Fruit fly (Drosophila melanogaster) whole organism, larva: ENCODE measurements around the gene CG33293.
A peak's percentile ranks its signal among the peaks of the same experiment; 100 is the strongest.

ENCODE experiments used
- noc ChIP-seq: fragments of 200-800 bp; sonication (Bioruptor generic); optimal IDR thresholded peaks from 3 replicates; lab custom pipeline; 2019; ENCODE audit warnings: missing biosample characterization, mild to moderate bottlenecking, missing genetic modification characterization, moderate library complexity

CG33293 gene

DNA sequence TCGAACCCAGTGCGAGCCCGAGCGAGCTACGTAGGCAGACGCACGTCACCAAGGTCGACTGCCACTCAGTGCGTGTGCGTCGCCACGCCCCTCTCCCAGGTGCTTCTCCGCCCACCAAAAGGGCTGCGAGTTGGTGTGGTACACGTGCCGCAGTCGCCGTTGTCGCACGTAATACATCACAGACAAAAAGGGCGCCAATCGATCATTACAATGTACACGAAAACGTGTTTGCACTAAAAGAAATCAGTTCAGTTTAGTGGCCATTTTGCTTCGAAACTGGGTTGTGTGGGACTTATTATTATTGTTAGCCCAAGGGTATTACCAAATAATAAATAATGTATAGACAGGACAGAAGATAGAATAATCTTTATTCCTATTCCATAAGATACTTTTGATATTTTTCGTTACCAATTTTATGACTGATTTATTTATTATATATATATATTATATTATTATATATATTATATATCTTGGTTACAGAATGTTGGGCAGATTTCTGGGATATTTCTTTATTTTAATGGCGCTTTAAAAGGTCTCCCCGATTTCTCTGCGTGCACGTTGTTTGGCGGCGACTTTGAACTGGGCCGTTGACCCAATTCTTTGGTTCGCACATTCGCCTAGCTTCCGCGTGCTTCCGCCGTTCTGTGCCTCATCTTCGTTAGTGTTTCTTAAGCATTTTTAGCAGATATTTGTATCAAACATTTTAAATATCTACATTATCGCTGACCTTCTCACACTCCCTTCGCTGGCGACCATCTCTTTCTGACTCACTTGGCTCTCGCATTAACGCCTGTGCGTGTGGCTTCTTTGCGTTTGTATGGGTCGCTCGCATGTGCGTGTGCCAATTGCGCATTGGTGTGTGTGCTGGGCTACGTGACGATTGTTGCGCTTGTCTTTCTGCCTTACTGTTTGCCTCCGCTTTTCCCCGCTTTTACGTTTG, 23.0 kb upstream of the CG33293 start:
- TF ChIP-seq noc (tag; lab: Kevin White, UChicago) = no peak

DNA sequence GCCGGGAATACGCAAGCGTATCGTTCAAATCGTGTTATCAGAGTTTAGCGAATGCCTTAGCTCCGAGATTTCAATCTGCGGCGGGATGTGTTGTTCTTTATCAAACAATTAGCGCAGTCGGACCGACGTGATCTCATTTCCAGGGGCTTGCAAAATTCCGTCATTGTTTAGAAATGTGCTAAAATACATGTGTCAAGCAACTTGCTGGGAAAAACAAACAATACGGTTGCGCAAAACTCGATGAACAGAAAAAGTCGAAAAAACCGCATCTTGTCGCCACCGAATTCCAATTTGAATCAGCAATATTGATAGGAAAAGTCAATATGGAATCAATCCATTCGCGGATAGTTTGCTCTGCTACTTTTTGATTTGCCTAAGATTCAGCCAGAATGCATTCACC, 22.1 kb upstream of the CG33293 start, which contains the start of gene Tim17a2:
Gene Tim17a2 (minus strand): TSS at position 101 of the 400 bp plus-strand sequence.
- TF ChIP-seq noc (tag; lab: Kevin White, UChicago) = no peak

DNA sequence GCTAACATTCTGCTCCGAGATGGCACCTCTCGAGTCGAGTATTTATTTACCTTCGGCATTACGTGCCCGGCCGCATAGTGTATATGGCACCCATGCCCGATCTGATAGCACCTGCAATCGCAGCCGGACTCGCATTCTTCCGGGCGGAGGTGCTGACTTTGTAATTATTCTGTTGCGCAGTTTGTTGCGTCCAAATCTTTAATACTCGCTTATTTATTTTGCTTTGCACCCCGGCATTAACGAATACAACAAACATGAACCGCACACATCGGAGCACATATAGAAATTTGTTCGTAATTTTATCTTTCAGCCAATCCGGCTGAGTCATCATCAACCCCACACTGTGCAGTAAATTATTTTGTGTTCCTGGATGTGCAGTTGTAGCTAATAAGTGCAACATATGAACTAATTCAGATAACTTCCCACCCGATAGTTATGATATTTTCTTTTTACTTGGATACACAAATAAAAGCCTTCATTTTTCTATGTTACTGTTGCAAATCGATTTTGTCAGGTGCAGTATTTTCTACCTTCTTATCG, 21.5 kb upstream of the CG33293 start:
- TF ChIP-seq noc (tag; lab: Kevin White, UChicago) = no peak

DNA sequence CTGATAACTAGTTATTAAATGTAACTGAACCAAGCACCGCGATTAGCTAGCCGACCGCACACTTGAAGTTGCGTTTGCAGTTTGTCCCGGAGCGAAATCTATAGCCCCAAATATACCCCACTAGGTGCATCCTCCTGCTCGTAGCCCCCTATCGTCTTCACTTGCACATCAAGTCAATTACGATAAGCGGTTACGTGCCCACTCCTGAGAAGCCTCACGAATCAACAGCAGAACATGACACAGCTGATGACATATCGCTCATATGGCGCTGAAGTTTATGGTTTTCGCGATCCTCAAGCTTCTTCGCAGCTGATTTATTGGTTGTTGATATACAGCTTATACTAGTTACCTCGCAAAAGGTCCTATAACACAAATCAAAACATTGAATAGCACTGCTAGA, 20.7 kb upstream of the CG33293 start:
- no peak for TF ChIP-seq noc (tag; lab: Kevin White, UChicago)

DNA sequence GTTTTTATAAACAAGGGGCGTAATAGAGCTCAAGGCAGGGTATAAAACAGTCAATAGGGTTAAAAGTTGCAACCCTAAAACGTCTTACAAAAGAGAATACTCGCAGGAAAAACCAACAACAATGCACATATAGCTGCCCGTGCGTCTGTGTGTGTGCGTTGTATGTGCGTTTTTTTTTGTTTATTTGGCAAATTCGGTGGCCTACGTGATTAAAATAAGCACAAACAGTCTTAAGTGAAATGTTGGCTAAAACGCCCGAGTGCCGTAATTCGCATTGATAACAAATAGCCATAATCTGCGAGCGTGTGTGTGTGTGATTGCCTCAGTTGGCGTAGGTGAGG, 16.6 kb upstream of the CG33293 start:
- TF ChIP-seq noc (tag; lab: Kevin White, UChicago) = no peak

DNA sequence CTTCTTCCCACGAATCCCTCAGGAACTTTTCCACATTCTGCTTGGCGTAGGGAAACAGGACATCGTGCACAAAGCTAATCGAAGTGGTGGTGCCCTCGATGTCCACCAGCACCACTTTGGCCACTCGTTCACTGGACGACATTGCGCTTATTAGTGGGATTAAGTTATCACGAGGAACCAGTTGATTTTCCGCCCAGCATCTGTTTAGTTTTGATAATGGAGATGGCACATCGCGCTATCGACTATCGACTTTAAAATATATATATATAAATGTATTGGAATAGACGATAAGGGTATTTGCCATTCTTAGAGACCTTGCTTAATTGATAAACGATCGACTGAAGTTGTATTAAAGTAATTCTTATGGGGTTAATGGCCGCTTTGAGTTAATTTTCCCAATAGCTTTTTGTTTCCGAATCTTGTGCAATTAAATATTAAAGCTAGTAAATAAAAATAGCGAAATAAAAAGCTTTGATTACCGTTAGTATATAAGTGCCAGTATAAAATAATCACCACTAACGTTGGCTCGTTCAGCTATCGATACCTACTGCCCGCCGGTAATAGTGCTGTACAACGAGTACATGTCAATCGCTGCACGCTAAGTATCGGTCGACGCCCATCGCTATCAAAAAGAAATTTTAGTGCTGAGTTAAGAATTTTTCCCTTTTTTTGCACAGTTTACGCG, 16.1 kb upstream of the CG33293 start, which contains the start of the genes Enoph and Hph:
Gene Enoph (minus strand): TSS at position 220 of the 685 bp plus-strand sequence.
Gene Hph (plus strand): TSS at position 576 of the 685 bp plus-strand sequence.
- TF ChIP-seq noc (tag; lab: Kevin White, UChicago) = peak; percentile 77

DNA sequence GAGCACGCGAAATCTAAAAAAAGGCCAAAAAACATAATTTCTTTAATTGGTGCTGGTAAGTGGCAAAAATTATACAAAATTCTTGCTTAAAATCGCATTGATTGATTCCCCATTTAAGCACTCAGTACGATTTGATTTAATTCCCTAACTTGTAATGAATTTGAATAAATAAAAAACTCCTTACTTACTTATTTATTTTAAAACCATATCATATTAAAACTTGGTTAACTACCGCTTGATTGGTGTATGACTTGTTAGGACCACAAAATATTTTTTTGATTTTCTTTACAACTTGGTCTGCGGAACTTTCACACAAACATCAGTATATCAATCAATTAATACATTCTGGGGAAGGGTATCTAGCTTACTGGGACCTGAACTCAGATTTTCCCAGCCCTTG, 12.3 kb upstream of the CG33293 start, which contains the start of gene CG1113:
Gene CG1113 (plus strand): TSS at position 301 of the 400 bp plus-strand sequence.
- TF ChIP-seq noc (tag; lab: Kevin White, UChicago) = no peak

DNA sequence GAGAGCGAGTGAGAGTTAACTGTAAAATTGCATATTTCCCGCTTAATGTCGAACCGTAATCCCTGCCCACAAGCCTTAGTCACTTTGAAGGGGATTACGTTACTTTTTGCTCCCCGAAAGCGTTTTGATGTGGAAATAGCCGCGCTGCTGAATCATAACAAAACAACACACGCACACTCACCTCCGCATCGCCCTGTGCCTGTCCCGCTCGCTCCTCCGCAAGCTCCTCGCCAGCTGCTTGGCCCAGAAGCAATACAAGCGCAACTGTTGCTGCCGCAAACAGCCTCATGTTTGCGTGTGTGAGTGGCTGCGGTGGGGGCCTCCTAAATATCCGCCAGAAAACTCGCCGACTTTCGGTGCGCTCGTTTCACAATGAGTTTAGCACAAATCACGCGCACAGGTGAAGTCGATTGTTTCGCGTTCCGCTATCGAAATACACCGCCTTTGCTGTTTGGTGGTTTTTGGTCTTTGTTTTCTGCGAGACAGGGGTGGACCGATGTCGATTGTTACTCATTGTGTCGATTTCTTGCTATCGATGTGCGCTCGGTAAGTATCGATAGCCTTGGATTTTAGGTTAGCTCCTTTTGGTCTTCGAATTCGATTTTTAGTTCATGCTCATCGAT, 10.8 kb upstream of the CG33293 start, which contains the start of gene CtsF:
Gene CtsF (minus strand): TSS at position 503 of the 623 bp plus-strand sequence.
- peak; percentile 67 for TF ChIP-seq noc (tag; lab: Kevin White, UChicago)

DNA sequence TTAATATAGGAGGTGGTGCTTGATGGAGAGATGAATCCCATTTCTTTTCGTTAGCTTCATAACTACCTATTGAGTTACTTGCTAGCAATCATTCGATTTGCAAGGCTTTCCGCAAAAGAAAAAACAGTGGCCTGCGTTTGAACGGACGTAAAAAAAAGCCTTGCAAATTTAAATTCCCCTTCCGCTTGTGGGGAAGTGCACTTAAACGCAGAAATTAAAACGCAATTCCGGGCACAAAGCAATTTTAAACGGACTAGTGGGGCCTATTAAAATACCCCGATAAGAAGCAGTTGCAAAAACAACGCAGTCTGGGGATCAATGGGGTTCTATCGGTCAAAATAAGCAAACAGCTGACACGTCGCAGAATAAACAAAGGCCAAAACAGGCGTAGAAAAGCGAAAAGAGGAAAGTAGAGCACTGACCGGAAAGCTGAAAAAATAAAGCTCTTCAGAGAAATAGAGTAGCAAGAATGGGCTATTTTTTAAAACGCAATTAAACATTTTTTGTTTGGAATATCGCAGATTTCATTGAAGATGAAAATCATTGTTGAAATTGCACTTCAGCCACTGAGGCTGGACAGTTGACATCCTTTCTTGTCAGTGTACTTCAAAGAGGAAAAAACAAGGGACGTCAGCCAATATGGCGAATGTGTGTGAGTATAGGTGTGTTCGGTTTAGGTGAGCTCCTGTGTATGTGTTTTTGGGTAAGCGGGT, 10.2 kb upstream of the CG33293 start:
- TF ChIP-seq noc (tag; lab: Kevin White, UChicago) = peak; percentile 26

DNA sequence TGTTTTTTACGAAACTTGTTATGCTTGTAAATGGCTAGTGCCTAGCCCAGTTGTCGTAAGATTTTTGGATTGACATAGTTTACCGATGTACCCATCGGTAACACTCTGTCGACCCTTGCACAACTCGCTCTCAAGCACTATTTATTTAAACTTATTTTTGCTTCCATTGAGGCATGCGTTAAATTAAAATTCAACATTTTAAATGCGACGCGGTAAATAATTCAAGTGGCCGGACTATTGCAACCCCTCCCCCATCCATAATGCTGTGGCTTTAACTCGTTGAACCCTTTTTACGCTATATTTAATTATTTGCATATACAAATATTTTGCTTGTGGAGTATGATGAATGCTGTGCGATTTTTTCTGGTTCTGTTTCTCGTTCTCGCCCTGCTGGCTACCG, 8.8 kb upstream of the CG33293 start:
- no peak for TF ChIP-seq noc (tag; lab: Kevin White, UChicago)

DNA sequence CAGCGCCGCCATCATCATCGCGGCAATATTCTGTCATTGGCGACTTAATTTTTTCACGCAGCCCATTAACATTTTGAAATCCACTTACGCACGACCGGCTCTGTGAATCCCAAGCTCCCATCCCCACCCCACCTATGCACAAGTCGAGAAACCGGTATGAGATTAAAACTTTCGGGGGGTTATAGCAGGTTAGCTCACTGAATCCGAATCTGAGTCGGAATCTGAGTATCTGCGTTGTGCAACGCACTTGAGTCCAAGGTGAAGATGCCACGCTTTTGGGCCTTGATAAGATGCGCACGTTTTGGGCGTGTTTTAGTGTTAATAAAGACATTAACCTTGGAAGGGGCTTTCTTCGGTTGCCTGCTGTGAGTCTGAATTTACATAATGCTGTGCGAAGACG, 6.4 kb upstream of the CG33293 start:
- no peak for TF ChIP-seq noc (tag; lab: Kevin White, UChicago)

DNA sequence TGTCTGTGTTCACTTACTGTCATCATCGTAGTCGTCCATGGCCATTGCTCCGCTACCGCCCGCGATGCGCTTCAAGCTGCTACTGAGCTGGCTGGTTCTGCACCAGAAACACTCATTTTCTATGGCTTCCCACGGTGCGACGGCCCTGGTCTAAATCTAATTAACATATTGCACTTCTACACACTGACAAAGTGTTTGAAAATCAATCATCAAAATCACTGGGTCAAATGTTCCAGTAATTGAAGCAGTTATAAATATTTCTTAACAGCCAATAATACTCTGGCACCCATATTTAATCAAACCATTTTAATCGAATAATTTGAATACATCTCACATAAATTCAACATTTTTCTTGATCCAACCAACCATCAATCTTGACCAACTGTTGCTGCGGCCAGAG, 3.3 kb downstream of the CG33293 start, which contains the start of gene rtp:
Gene rtp (minus strand): TSS at position 101 of the 400 bp plus-strand sequence.
- no peak for TF ChIP-seq noc (tag; lab: Kevin White, UChicago)

DNA sequence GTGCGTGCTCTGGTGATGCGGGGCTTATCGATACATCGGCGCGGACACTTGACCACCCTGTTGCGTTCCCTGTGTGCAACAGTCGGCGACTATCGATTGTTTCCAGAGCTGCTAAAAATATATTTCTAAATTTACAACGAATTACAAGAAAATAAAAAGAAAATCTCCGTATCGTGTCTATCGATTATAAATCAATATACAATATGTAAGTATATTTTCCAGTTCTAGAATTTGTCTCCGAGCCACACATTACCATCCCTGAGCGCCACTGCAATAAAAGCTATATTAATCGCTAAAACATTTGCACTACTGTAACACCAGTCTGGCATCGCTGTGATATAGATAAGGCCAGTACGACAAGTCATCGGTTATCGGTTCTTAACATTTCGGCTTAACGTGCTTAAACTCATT, 8.3 kb downstream of the CG33293 start, which contains the start of the genes Kat60 and Mms19:
Gene Kat60 (minus strand): TSS at position 13 of the 411 bp plus-strand sequence.
Gene Mms19 (plus strand): TSS at position 347 of the 411 bp plus-strand sequence.
- peak; percentile 55 for TF ChIP-seq noc (tag; lab: Kevin White, UChicago)

DNA sequence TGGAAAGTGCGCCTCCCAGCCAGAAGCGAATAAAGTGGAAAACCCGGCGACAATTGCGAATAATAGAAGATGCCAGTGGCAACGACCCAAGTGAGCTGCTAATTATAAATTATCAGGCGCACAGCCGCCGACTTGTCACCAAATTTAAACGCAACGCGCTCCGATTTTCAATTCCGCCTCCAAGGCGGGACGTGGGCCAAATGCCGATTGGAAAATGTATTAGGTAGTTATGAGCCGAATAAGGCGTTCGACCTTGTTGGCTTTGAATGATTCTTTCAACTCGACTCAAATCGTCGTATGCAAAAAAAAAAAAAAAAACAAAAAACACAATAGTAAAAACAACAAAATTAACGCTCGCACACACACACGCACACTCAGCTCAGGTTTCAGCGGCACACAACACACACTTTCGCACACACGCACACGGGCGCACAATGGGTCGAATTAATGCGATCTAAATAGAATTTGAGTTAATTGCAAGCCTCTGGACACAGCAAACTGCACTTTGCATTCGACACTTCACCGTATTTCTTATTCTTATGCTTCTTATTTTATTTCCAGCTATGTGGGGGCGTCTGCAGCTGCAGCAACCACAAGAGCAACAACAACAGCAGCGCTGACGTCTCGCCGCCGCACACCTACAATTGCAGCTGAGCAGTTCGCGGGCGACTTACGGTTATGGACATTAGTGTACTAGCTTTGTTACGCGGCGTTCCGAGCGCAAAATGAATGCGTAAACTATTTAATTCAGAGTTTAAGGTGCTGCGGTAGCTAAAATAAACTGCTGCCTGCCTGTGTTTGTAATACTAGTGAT, 8.9 kb downstream of the CG33293 start:
- no peak for TF ChIP-seq noc (tag; lab: Kevin White, UChicago)
